Fruit fly (Drosophila melanogaster): ENCODE data around the gene CG10063.

dm6 chr3L:6964488-6965152 lies 7.6 kb downstream of the CG10063 start, which contains the start of gene sgl:
- no peak for TF ChIP-seq Dfd (GFP tag; optimal IDR thresholded peaks at IDR 0.05)
- TF ChIP-seq foxo (GFP tag; optimal IDR thresholded peaks at IDR 0.05) = peak in 1 of 2 experiments; percentile 23
- TF ChIP-seq Hr78 (GFP tag; optimal IDR thresholded peaks at IDR 0.05) = no peak
- peak; percentile 54 for TF ChIP-seq Jra (GFP tag; optimal IDR thresholded peaks at IDR 0.05)
- TF ChIP-seq dl (GFP tag; optimal IDR thresholded peaks at IDR 0.05; ENCODE audit: insufficient read depth in 1 of 2, partially characterized antibody in 2 of 2) = no peak
- TF ChIP-seq Myc (optimal IDR thresholded peaks at IDR 0.05) = no peak
- TF ChIP-seq psq (GFP tag; optimal IDR thresholded peaks at IDR 0.05) = peak; percentile 100
- TF ChIP-seq OdsH (GFP tag; optimal IDR thresholded peaks at IDR 0.05) = peak; percentile 22
- no peak for TF ChIP-seq Abd-B (GFP tag; optimal IDR thresholded peaks at IDR 0.05)

All from whole organism, wandering third instar larva.